Worm (Caenorhabditis elegans) whole organism, L3 larva: ENCODE data around the gene Y69A2AL.2.

Source experiments
- ceh-28 ChIP-seq: fragments of 150-350 bp; optimal IDR thresholded peaks from 2 replicates; lab custom pipeline; 2014; ENCODE audit warnings: missing biosample characterization, missing genetic modification reagents, missing genetic modification characterization
- elt-1 ChIP-seq: fragments of 150-350 bp; optimal IDR thresholded peaks from 2 replicates; lab custom pipeline; 2014; ENCODE audit warnings: missing biosample characterization, missing genetic modification characterization
- nhr-25 ChIP-seq: sonication (generic microtip); optimal IDR thresholded peaks from 2 replicates; lab custom pipeline; 2017; ENCODE audit warnings: missing biosample characterization, missing genetic modification characterization
- tbx-2 ChIP-seq: sonication (generic microtip); optimal IDR thresholded peaks from 2 replicates; lab custom pipeline; 2016; ENCODE audit warnings: mild to moderate bottlenecking, missing genetic modification characterization, missing compliant biosample characterization
- zag-1 ChIP-seq: fragments of 150-350 bp; optimal IDR thresholded peaks from 2 replicates; lab custom pipeline; 2014; ENCODE audit warnings: missing biosample characterization, missing genetic modification characterization

Y69A2AL.2 gene

ce11 chrIV:2528741-2529140 lies 46.7 kb downstream of the Y69A2AL.2 start:
- TF ChIP-seq ceh-28 (tag; lab: Kevin White, UChicago), result peak; percentile 90

- TF ChIP-seq tbx-2 (tag; lab: Kevin White, UChicago), result no peak
- peak; percentile 93 for TF ChIP-seq ceh-28 (tag; lab: Kevin White, UChicago)
- TF ChIP-seq zag-1, result no peak
- no peak for TF ChIP-seq nhr-25
- TF ChIP-seq elt-1 (tag; lab: Kevin White, UChicago), result no peak
These were observed 47.2 kb downstream of the Y69A2AL.2 start for ce11 chrIV:2529281-2529680.

- peak; percentile 86 for TF ChIP-seq ceh-28 (tag; lab: Kevin White, UChicago)
- TF ChIP-seq zag-1, result no peak
These were observed 48.2 kb downstream of the Y69A2AL.2 start for ce11 chrIV:2530285-2530684.
